Worm (Caenorhabditis elegans) whole organism, L4/young adult: Measurements from ENCODE around the gene Y69E1A.1.

Experiments used
- W03F9.2 ChIP-seq: fragments of 150-350 bp; optimal IDR thresholded peaks from 2 replicates; lab custom pipeline; 2014; ENCODE audit warnings: missing biosample characterization, missing genetic modification characterization
- dao-5 ChIP-seq: sonication (generic microtip); optimal IDR thresholded peaks from 2 replicates; lab custom pipeline; 2016; ENCODE audit warnings: missing genotype, missing genetic modification characterization, moderate library complexity, missing compliant biosample characterization
- him-1 ChIP-seq: sonication (generic microtip); optimal IDR thresholded peaks from 2 replicates; lab custom pipeline; 2016; ENCODE audit warnings: missing genotype, missing genetic modification reagents, missing genetic modification characterization, missing compliant biosample characterization

ce11 chrIV:10950363-10951214 lies 1.9 kb upstream of the Y69E1A.1 start:
- TF ChIP-seq him-1 (tag; lab: Kevin White, UChicago) (no peak), W03F9.2 (tag; lab: Kevin White, UChicago) (no peak), dao-5 (tag; lab: Kevin White, UChicago) (no peak)
